Fruit fly (Drosophila melanogaster): ENCODE measurements around the gene CG31373.

Gene CG31373

DNA sequence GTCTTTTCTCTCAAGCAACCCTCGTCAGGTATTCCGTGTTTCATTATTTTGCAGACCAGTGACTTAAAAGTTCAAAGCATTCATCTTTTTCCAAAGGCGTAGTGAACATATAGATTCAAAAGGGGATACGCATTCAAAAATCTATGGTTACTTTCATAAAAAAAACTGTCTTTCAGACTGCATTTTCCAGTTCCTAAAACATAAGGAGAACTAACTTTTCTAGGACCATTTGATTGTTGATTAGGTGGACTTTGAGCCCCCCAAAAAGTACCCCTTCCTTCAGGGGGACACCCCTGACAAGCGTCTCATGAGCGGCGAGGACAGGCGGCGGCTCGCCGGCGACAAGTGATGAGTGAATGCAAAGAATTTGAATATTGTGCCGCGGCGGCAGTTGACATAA is 35.6 kb downstream of the CG31373 start:
- peak; percentile 28 for TF ChIP-seq lz (GFP tag; optimal IDR thresholded peaks at IDR 0.05)
- peak; percentile 72 for TF ChIP-seq svp (GFP tag)
- TF ChIP-seq acj6 (GFP tag; optimal IDR thresholded peaks at IDR 0.05): peak; percentile 7
- peak; percentile 3 for TF ChIP-seq Ets21C (GFP tag; optimal IDR thresholded peaks at IDR 0.05)
- TF ChIP-seq dac (GFP tag; optimal IDR thresholded peaks at IDR 0.05): no peak
- TF ChIP-seq CG6163 (GFP tag; IDR thresholded peaks at IDR 0.05): peak; percentile 38; the same call in 1 of the 3 replicates
- TF ChIP-seq Met (GFP tag; optimal IDR thresholded peaks at IDR 0.05): peak; percentile 32
- peak; percentile 14 for TF ChIP-seq Smox (GFP tag; optimal IDR thresholded peaks at IDR 0.05)
- no peak for TF ChIP-seq ss (GFP tag; optimal IDR thresholded peaks at IDR 0.05)
- no peak for TF ChIP-seq CG3919 (GFP tag; optimal IDR thresholded peaks at IDR 0.05)
- TF ChIP-seq Ets96B (tag; optimal IDR thresholded peaks at IDR 0.05): peak; percentile 1
- peak; percentile 16 for TF ChIP-seq cyc (GFP tag; optimal IDR thresholded peaks at IDR 0.05)
- no peak for TF ChIP-seq fd59A (GFP tag; optimal IDR thresholded peaks at IDR 0.05)
- peak; percentile 21 for TF ChIP-seq vri (GFP tag; optimal IDR thresholded peaks at IDR 0.05)
- no peak for TF ChIP-seq Blimp-1 (GFP tag; optimal IDR thresholded peaks at IDR 0.05)
- no peak for TF ChIP-seq CG10631 (GFP tag; optimal IDR thresholded peaks at IDR 0.05)
- TF ChIP-seq Eip78C (GFP tag): peak; percentile 39
- no peak for TF ChIP-seq Eip75B (GFP tag; optimal IDR thresholded peaks at IDR 0.05)
- TF ChIP-seq CG11762 (GFP tag; optimal IDR thresholded peaks at IDR 0.05; ENCODE audit: insufficient read depth): no peak
- peak; percentile 22 for TF ChIP-seq CG31627 (GFP tag; optimal IDR thresholded peaks at IDR 0.05)
- TF ChIP-seq spab (GFP tag; optimal IDR thresholded peaks at IDR 0.05): peak; percentile 3
- TF ChIP-seq Hr39 (GFP tag; optimal IDR thresholded peaks at IDR 0.05): peak; percentile 30
- TF ChIP-seq Sox14 (GFP tag; optimal IDR thresholded peaks at IDR 0.05): no peak
- TF ChIP-seq Sox102F (GFP tag; optimal IDR thresholded peaks at IDR 0.05): peak; percentile 6
- TF ChIP-seq esn (GFP tag; optimal IDR thresholded peaks at IDR 0.05): peak; percentile 18
- no peak for TF ChIP-seq CG11902 (GFP tag; optimal IDR thresholded peaks at IDR 0.05)
- TF ChIP-seq pdm3 (GFP tag; optimal IDR thresholded peaks at IDR 0.05): peak; percentile 13
- no peak for TF ChIP-seq Eip93F (GFP tag; optimal IDR thresholded peaks at IDR 0.05)
- peak; percentile 7 for TF ChIP-seq achi (GFP tag; optimal IDR thresholded peaks at IDR 0.05)

dm6 chr3R:10672680-10673079 is 36.5 kb downstream of the CG31373 start:
- TF ChIP-seq cyc (GFP tag; optimal IDR thresholded peaks at IDR 0.05) (no peak), Met (GFP tag; optimal IDR thresholded peaks at IDR 0.05) (peak; percentile 24), dsx (GFP tag; optimal IDR thresholded peaks at IDR 0.05; ENCODE audit: poor library complexity, severe bottlenecking) (no peak), CG9139 (GFP tag; optimal IDR thresholded peaks at IDR 0.05) (no peak), CG11762 (GFP tag; optimal IDR thresholded peaks at IDR 0.05; ENCODE audit: insufficient read depth) (no peak), Gug (GFP tag; IDR thresholded peaks at IDR 0.05) (no peak), esn (GFP tag; optimal IDR thresholded peaks at IDR 0.05) (peak; percentile 18), fd59A (GFP tag; optimal IDR thresholded peaks at IDR 0.05) (no peak), Hr39 (GFP tag; optimal IDR thresholded peaks at IDR 0.05) (peak; percentile 2), Sox102F (GFP tag; optimal IDR thresholded peaks at IDR 0.05) (peak; percentile 5), lz (GFP tag; optimal IDR thresholded peaks at IDR 0.05) (peak; percentile 18), Eip78C (GFP tag) (peak; percentile 51), Smox (GFP tag; optimal IDR thresholded peaks at IDR 0.05) (peak; percentile 20), svp (GFP tag) (peak; percentile 76), eg (GFP tag; IDR thresholded peaks at IDR 0.05) (no peak)

DNA sequence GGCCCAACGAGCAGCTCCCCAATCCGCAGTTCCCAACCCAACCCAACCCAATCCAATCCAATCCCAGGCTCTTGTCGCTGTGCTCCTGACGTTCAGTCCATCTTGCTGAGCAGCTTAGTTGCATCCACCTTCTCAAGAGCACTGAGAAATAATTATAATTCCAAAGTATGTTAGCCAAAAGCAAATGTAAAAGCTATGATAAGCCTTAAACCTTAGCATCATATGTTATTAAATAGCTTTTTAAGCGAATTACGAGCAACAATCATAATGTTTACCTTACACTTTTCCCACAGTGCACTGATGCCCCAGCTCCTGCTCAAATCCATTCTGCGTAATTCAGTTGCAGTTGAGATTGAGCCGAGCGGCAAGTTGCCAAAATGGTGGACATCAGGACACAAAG is 39.2 kb downstream of the CG31373 start:
- TF ChIP-seq vri (GFP tag; optimal IDR thresholded peaks at IDR 0.05) (no peak), fd85E (GFP tag; optimal IDR thresholded peaks at IDR 0.05) (no peak), eg (GFP tag; IDR thresholded peaks at IDR 0.05) (no peak), CG10669 (GFP tag; optimal IDR thresholded peaks at IDR 0.05) (peak; percentile 0), Hr39 (GFP tag; optimal IDR thresholded peaks at IDR 0.05) (peak; percentile 36), CG6163 (GFP tag; IDR thresholded peaks at IDR 0.05) (no peak), CG8632 (GFP tag; optimal IDR thresholded peaks at IDR 0.05) (no peak), CG8319 (GFP tag; optimal IDR thresholded peaks at IDR 0.05) (no peak), lz (GFP tag; optimal IDR thresholded peaks at IDR 0.05) (peak; percentile 23), CG32006 (GFP tag; optimal IDR thresholded peaks at IDR 0.05) (no peak), Eip75B (GFP tag; optimal IDR thresholded peaks at IDR 0.05) (peak; percentile 4), topi (GFP tag; optimal IDR thresholded peaks at IDR 0.05) (peak; percentile 39), net (GFP tag; optimal IDR thresholded peaks at IDR 0.05) (no peak), esn (GFP tag; optimal IDR thresholded peaks at IDR 0.05) (peak; percentile 36), CG31627 (GFP tag; optimal IDR thresholded peaks at IDR 0.05) (peak; percentile 14), CG10631 (GFP tag; optimal IDR thresholded peaks at IDR 0.05) (peak; percentile 3), CG4318 (GFP tag; optimal IDR thresholded peaks at IDR 0.05) (no peak), Ets96B (tag; optimal IDR thresholded peaks at IDR 0.05) (peak; percentile 28), CG11294 (GFP tag; IDR thresholded peaks at IDR 0.05) (no peak), Eip78C (GFP tag) (peak; percentile 51), dac (GFP tag; optimal IDR thresholded peaks at IDR 0.05) (no peak), Hr38 (GFP tag; optimal IDR thresholded peaks at IDR 0.05) (no peak), cyc (GFP tag; optimal IDR thresholded peaks at IDR 0.05) (peak; percentile 15), Met (GFP tag; optimal IDR thresholded peaks at IDR 0.05) (peak; percentile 43), Sox102F (GFP tag; optimal IDR thresholded peaks at IDR 0.05) (peak; percentile 24), CG7368 (GFP tag; optimal IDR thresholded peaks at IDR 0.05) (no peak), Smox (GFP tag; optimal IDR thresholded peaks at IDR 0.05) (peak; percentile 10), Lpt (GFP tag; optimal IDR thresholded peaks at IDR 0.05) (no peak)
